Fruit fly (Drosophila melanogaster): ENCODE data around the gene santa-maria.
A peak's percentile ranks its signal among the peaks of the same experiment; 100 is the strongest.

The santa-maria gene

DNA sequence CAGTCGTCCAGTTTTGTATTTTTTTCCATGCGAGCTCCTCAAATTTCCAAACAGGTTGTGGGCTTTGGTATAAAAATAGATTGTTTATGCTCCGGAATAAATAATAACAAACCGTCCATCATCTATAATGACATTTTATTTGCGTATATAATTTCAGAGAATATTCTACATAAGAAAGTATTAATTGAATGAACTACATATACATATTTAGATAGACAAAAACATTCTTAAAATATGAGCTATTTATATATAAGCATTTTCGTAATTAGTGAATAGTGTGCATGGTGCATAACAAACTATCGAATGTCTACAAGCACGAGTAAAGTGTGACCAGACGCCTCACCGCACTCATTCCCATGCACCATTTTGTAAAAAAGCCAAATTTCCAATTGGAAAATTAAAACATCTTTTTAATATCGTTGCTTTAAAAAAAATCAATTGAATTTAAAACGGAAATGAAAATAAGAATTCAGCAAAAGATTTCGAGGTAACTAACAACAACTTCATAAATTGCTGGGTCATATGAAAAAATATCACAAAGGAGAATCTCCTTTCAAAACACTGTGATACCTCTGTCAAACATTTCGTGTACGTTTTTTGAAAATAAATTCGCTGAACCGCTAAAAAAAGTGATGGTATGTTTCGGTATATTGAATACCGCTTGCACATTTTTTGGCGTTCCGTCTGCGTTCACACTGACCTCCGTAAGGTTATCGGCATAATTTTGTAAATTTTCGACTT is 24.5 kb downstream of the santa-maria start, which contains the start of gene muc (continued):
- TF ChIP-seq ftz-f1 (GFP tag; optimal IDR thresholded peaks at IDR 0.05) (no peak), ara (GFP tag; IDR thresholded peaks at IDR 0.05) (no peak), CG4854 (GFP tag; optimal IDR thresholded peaks at IDR 0.05) (no peak), Pdp1 (GFP tag; optimal IDR thresholded peaks at IDR 0.05) (peak; percentile 28 to 38), CG1792 (GFP tag; optimal IDR thresholded peaks at IDR 0.05) (no peak), Side (GFP tag; optimal IDR thresholded peaks at IDR 0.05) (no peak), ash1 (GFP tag; optimal IDR thresholded peaks at IDR 0.05) (no peak), lola (GFP tag; optimal IDR thresholded peaks at IDR 0.05) (peak in 2 of 3 experiments; percentile 52 to 92), ci (GFP tag; IDR thresholded peaks at IDR 0.05) (0 out of 3 replicates have a peak, but pooled peaks have one; percentile 29), ranshi (GFP tag; IDR thresholded peaks at IDR 0.05) (peak; percentile 24; the same call in 1 of the 2 replicates), Mad (GFP tag; optimal IDR thresholded peaks at IDR 0.05) (peak; percentile 40), tin (GFP tag; optimal IDR thresholded peaks at IDR 0.05) (peak; percentile 49), pzg (GFP tag; optimal IDR thresholded peaks at IDR 0.05) (peak; percentile 63), cas (GFP tag; IDR thresholded peaks at IDR 0.05) (no peak), Ets97D (GFP tag; optimal IDR thresholded peaks at IDR 0.05) (peak; percentile 62), ewg (GFP tag; optimal IDR thresholded peaks at IDR 0.05) (no peak), yki (optimal IDR thresholded peaks at IDR 0.05) (no peak), CG42726 (GFP tag; IDR thresholded peaks at IDR 0.05; ENCODE audit: partially characterized antibody) (peak; percentile 60), CG18619 (GFP tag; optimal IDR thresholded peaks at IDR 0.05) (peak; percentile 15), CG1647 (GFP tag; optimal IDR thresholded peaks at IDR 0.05) (no peak), Max (GFP tag; optimal IDR thresholded peaks at IDR 0.05) (no peak), CG12769 (tag; optimal IDR thresholded peaks at IDR 0.05) (peak; percentile 59), bigmax (GFP tag; optimal IDR thresholded peaks at IDR 0.05) (no peak), NC2α (GFP tag; optimal IDR thresholded peaks at IDR 0.05) (no peak), CG14014 (GFP tag; IDR thresholded peaks at IDR 0.05) (0 out of 2 replicates have a peak, but pooled peaks have one; percentile 14), gfzf (GFP tag; optimal IDR thresholded peaks at IDR 0.05) (peak; percentile 89), bcd (GFP tag; optimal IDR thresholded peaks at IDR 0.05) (peak; percentile 34), toy (GFP tag; IDR thresholded peaks at IDR 0.05) (no peak), CG8281 (tag; optimal IDR thresholded peaks at IDR 0.05) (no peak), CG33557 (GFP tag; optimal IDR thresholded peaks at IDR 0.05) (no peak), hkb (optimal IDR thresholded peaks at IDR 0.05) (peak; percentile 79), hkb (GFP tag; IDR thresholded peaks at IDR 0.05) (no peak), crol (GFP tag; IDR thresholded peaks at IDR 0.05) (no peak), cad (GFP tag; optimal IDR thresholded peaks at IDR 0.05) (no peak), kay (GFP tag; optimal IDR thresholded peaks at IDR 0.05) (no peak), CG13894 (tag; optimal IDR thresholded peaks at IDR 0.05) (peak; percentile 63), ATbp (GFP tag; optimal IDR thresholded peaks at IDR 0.05) (no peak), CG1233 (GFP tag; optimal IDR thresholded peaks at IDR 0.05) (no peak), twi (tag; optimal IDR thresholded peaks at IDR 0.05) (no peak), jigr1 (GFP tag; IDR thresholded peaks at IDR 0.05) (no peak), CG5180 (GFP tag; optimal IDR thresholded peaks at IDR 0.05) (no peak), hb (GFP tag; IDR thresholded peaks at IDR 0.05; ENCODE audit: partially characterized antibody) (peak; percentile 22; the same call in 1 of the 3 replicates), gce (GFP tag; IDR thresholded peaks at IDR 0.05) (no peak), crp (GFP tag; optimal IDR thresholded peaks at IDR 0.05) (no peak), al (GFP tag; IDR thresholded peaks at IDR 0.05) (no peak), CG17359 (tag; optimal IDR thresholded peaks at IDR 0.05) (peak; percentile 41), Mes4 (GFP tag; optimal IDR thresholded peaks at IDR 0.05) (no peak), Fer2 (tag; optimal IDR thresholded peaks at IDR 0.05) (peak; percentile 2), schlank (tag; optimal IDR thresholded peaks at IDR 0.05) (no peak), CG34422 (GFP tag; IDR thresholded peaks at IDR 0.05) (peak; percentile 8; the same call in 1 of the 3 replicates)
